Worm (Caenorhabditis elegans): ENCODE results near the gene sti-1.

ce11 chrV:808260-808659 is 34.9 kb downstream of the sti-1 start:
- TF ChIP-seq T22C8.4 (GFP tag; IDR thresholded peaks at IDR 0.05), result no peak
- no peak for TF ChIP-seq tab-1 (GFP tag; IDR thresholded peaks at IDR 0.05)
- TF ChIP-seq ztf-23 (GFP tag; IDR thresholded peaks at IDR 0.05), result no peak
- TF ChIP-seq flt-1 (GFP tag; IDR thresholded peaks at IDR 0.05), result no peak
